Fruit fly (Drosophila melanogaster) whole organism, embryonic: Measurements from ENCODE around the gene qm.

Source experiments
- Adf1 ChIP-seq: fragments of 200-800 bp; sonication (Bioruptor generic); IDR thresholded peaks from 2 replicates; pipeline ENCODE4 v1.3.6; 2022; ENCODE audit warnings: missing biosample characterization, missing genetic modification characterization
- Atf3 ChIP-seq: fragments of 200-800 bp; sonication (Bioruptor generic); optimal IDR thresholded peaks from 3 replicates; lab custom pipeline; 2016; ENCODE audit warnings: missing biosample characterization, missing genetic modification characterization
- Bteb2 ChIP-seq: fragments of 200-800 bp; sonication (Bioruptor generic); optimal IDR thresholded peaks from 2 replicates; lab custom pipeline; 2016; ENCODE audit warnings: missing biosample characterization, missing genetic modification characterization
- CG1024 ChIP-seq: fragments of 200-800 bp; sonication (Bioruptor generic); IDR thresholded peaks from 2 replicates; pipeline ENCODE4 v1.3.6; 2022; ENCODE audit warnings: missing biosample characterization, missing genetic modification characterization
- CG12769 ChIP-seq: fragments of 200-800 bp; sonication (Bioruptor generic); optimal IDR thresholded peaks from 2 replicates; lab custom pipeline; 2019; ENCODE audit warnings: missing biosample characterization, mild to moderate bottlenecking, missing genetic modification characterization, moderate library complexity
- CG13775 ChIP-seq: fragments of 200-800 bp; sonication (Bioruptor generic); optimal IDR thresholded peaks from 3 replicates; lab custom pipeline; 2017; ENCODE audit warnings: missing biosample characterization, mild to moderate bottlenecking, missing genetic modification characterization
- CG14441 ChIP-seq: fragments of 200-800 bp; sonication (Bioruptor generic); IDR thresholded peaks from 2 replicates; pipeline ENCODE4 v1.3.6; 2022; ENCODE audit warnings: missing biosample characterization, missing genetic modification characterization
- CG15601 ChIP-seq: fragments of 200-800 bp; sonication (Bioruptor generic); optimal IDR thresholded peaks from 3 replicates; lab custom pipeline; 2019; ENCODE audit warnings: missing biosample characterization, mild to moderate bottlenecking, missing genetic modification characterization, moderate library complexity
- CG2202 ChIP-seq: fragments of 200-800 bp; sonication (Bioruptor generic); optimal IDR thresholded peaks from 2 replicates; lab custom pipeline; 2018; ENCODE audit warnings: missing biosample characterization, mild to moderate bottlenecking, missing genetic modification characterization
- CG2889 ChIP-seq: fragments of 200-800 bp; sonication (Bioruptor generic); IDR thresholded peaks from 3 replicates; pipeline ENCODE4 v1.3.6; 2022; ENCODE audit warnings: missing biosample characterization, missing genetic modification characterization
- CG32532 ChIP-seq: fragments of 200-800 bp; sonication (Bioruptor generic); IDR thresholded peaks from 2 replicates; pipeline ENCODE4 v1.3.6; 2022; ENCODE audit warnings: missing biosample characterization, missing genetic modification characterization
- CG33213 ChIP-seq: fragments of 200-800 bp; sonication (Bioruptor generic); optimal IDR thresholded peaks from 3 replicates; lab custom pipeline; 2016; ENCODE audit warnings: missing biosample characterization, missing genetic modification characterization
- CG3995 ChIP-seq: fragments of 200-800 bp; sonication (Bioruptor generic); optimal IDR thresholded peaks from 3 replicates; lab custom pipeline; 2016; ENCODE audit warnings: missing biosample characterization, missing genetic modification characterization
- CG4328 ChIP-seq: fragments of 200-800 bp; sonication (Bioruptor generic); optimal IDR thresholded peaks from 3 replicates; lab custom pipeline; 2017; ENCODE audit warnings: missing biosample characterization, missing genetic modification reagents, missing genetic modification characterization
- CG4424 ChIP-seq: fragments of 200-800 bp; sonication (Bioruptor generic); optimal IDR thresholded peaks from 3 replicates; lab custom pipeline; 2016; ENCODE audit warnings: missing biosample characterization, missing genetic modification characterization
- CG7745 ChIP-seq: fragments of 200-800 bp; sonication (Bioruptor generic); optimal IDR thresholded peaks from 2 replicates; lab custom pipeline; 2018; ENCODE audit warnings: missing biosample characterization, mild to moderate bottlenecking, missing genetic modification characterization, moderate library complexity
- CG8388 ChIP-seq: fragments of 200-800 bp; sonication (Bioruptor generic); optimal IDR thresholded peaks from 2 replicates; lab custom pipeline; 2019; ENCODE audit warnings: missing biosample characterization, mild to moderate bottlenecking, missing genetic modification characterization, moderate library complexity
- CoRest ChIP-seq: fragments of 200-800 bp; sonication (Bioruptor generic); optimal IDR thresholded peaks from 3 replicates; lab custom pipeline; 2018; ENCODE audit warnings: missing biosample characterization, mild to moderate bottlenecking, missing genetic modification characterization, moderate library complexity
- Dip3 ChIP-seq: fragments of 200-800 bp; sonication (Bioruptor generic); optimal IDR thresholded peaks from 3 replicates; lab custom pipeline; 2016; ENCODE audit warnings: missing biosample characterization, missing genetic modification characterization
- Eip74EF ChIP-seq, 2 experiments: fragments of 200-800 bp in 1 of 2; fragments of >200 bp in 1 of 2; sonication (Bioruptor generic) in 1 of 2; optimal IDR thresholded peaks; 2 replicates each; lab custom pipeline; 2017 to 2019; ENCODE audit warnings: missing biosample characterization in 2 of 2, missing genetic modification characterization in 2 of 2, mild to moderate bottlenecking in 1 of 2, moderate library complexity in 1 of 2
- Ets65A ChIP-seq: fragments of 200-800 bp; sonication (Bioruptor generic); peaks from one replicate; lab custom pipeline; 2016; ENCODE audit warnings: missing biosample characterization, missing genetic modification characterization
- HmgD ChIP-seq: fragments of 200-800 bp; sonication (Bioruptor generic); optimal IDR thresholded peaks from 3 replicates; lab custom pipeline; 2016; ENCODE audit warnings: missing biosample characterization, missing genetic modification characterization
- Mes4 ChIP-seq: fragments of 200-800 bp; sonication (Bioruptor generic); optimal IDR thresholded peaks from 2 replicates; lab custom pipeline; 2016; ENCODE audit warnings: missing biosample characterization, missing genetic modification characterization
- NC2α ChIP-seq: fragments of 200-800 bp; sonication (Bioruptor generic); optimal IDR thresholded peaks from 2 replicates; lab custom pipeline; 2016; ENCODE audit warnings: missing biosample characterization, missing genetic modification characterization
- NFAT ChIP-seq: fragments of 200-800 bp; sonication (Bioruptor generic); IDR thresholded peaks from 2 replicates; pipeline ENCODE4 v1.3.6; 2022; ENCODE audit warnings: missing biosample characterization, missing genetic modification characterization
- NK7.1 ChIP-seq: fragments of 200-800 bp; sonication (Bioruptor generic); optimal IDR thresholded peaks from 3 replicates; lab custom pipeline; 2016; ENCODE audit warnings: missing biosample characterization, missing genetic modification characterization
- Opbp ChIP-seq: fragments of 200-800 bp; sonication (Bioruptor generic); IDR thresholded peaks from 3 replicates; pipeline ENCODE4 v1.3.6; 2022; ENCODE audit warnings: missing biosample characterization, missing genetic modification characterization; ENCODE audit not compliant: partially characterized antibody
- PHDP ChIP-seq: fragments of 200-800 bp; sonication (Bioruptor generic); optimal IDR thresholded peaks from 3 replicates; lab custom pipeline; 2018; ENCODE audit warnings: missing biosample characterization, mild to moderate bottlenecking, missing genetic modification characterization, moderate library complexity
- Rx ChIP-seq: fragments of 200-800 bp; sonication (Bioruptor generic); IDR thresholded peaks from 2 replicates; pipeline ENCODE4 v1.3.6; 2022; ENCODE audit warnings: missing biosample characterization, missing genetic modification characterization
- Sox102F ChIP-seq: fragments of 200-800 bp; sonication (Bioruptor generic); optimal IDR thresholded peaks from 2 replicates; lab custom pipeline; 2018; ENCODE audit warnings: missing biosample characterization, mild to moderate bottlenecking, missing genetic modification characterization, moderate library complexity
- Trl ChIP-seq, 3 experiments: fragments of >200 bp in 2 of 3; fragments of 200-800 bp in 1 of 3; sonication (Bioruptor generic) in 1 of 3; optimal IDR thresholded peaks; 2 replicates in 1 of 3; 3 replicates in 2 of 3; lab custom pipeline; 2016 to 2017; ENCODE audit warnings: missing biosample characterization in 1 of 3, missing genetic modification characterization in 1 of 3
- ara ChIP-seq: fragments of 200-800 bp; sonication (Bioruptor generic); IDR thresholded peaks from 2 replicates; pipeline ENCODE4 v1.3.6; 2022; ENCODE audit warnings: missing biosample characterization, missing genetic modification characterization
- bcd ChIP-seq: fragments of 200-800 bp; sonication (Bioruptor generic); optimal IDR thresholded peaks from 2 replicates; lab custom pipeline; 2017; ENCODE audit warnings: missing biosample characterization, mild to moderate bottlenecking, missing genetic modification characterization
- crc ChIP-seq: fragments of 200-800 bp; sonication (Bioruptor generic); optimal IDR thresholded peaks from 2 replicates; lab custom pipeline; 2016; ENCODE audit warnings: missing biosample characterization, missing genetic modification characterization
- ems ChIP-seq: fragments of 200-800 bp; sonication (Bioruptor generic); optimal IDR thresholded peaks from 3 replicates; lab custom pipeline; 2016; ENCODE audit warnings: missing biosample characterization, missing genetic modification characterization
- ewg ChIP-seq: fragments of 200-800 bp; sonication (Bioruptor generic); optimal IDR thresholded peaks from 3 replicates; lab custom pipeline; 2017; ENCODE audit warnings: mild to moderate bottlenecking, missing biosample characterization, missing genetic modification reagents, missing genetic modification characterization
- ind ChIP-seq: fragments of 200-800 bp; sonication (Bioruptor generic); optimal IDR thresholded peaks from 3 replicates; lab custom pipeline; 2016; ENCODE audit warnings: missing biosample characterization, missing genetic modification characterization
- kay ChIP-seq: fragments of 200-800 bp; sonication (Bioruptor generic); optimal IDR thresholded peaks from 2 replicates; lab custom pipeline; 2016; ENCODE audit warnings: missing biosample characterization, missing genetic modification characterization
- lov ChIP-seq, 2 experiments: fragments of 200-800 bp in 1 of 2; fragments of >200 bp in 1 of 2; sonication (Bioruptor generic) in 1 of 2; IDR thresholded peaks in 1 of 2; optimal IDR thresholded peaks in 1 of 2; 2 replicates in 1 of 2; 3 replicates in 1 of 2; pipeline versions ENCODE4 v1.3.6 to Lab custom; 2017 to 2022; ENCODE audit warnings: missing biosample characterization in 1 of 2, missing genetic modification characterization in 1 of 2
- luna ChIP-seq: fragments of 200-800 bp; sonication (Bioruptor generic); optimal IDR thresholded peaks from 2 replicates; lab custom pipeline; 2016; ENCODE audit warnings: missing biosample characterization, missing genetic modification characterization
- nerfin-2 ChIP-seq: fragments of 200-800 bp; sonication (Bioruptor generic); IDR thresholded peaks from 2 replicates; pipeline ENCODE4 v1.3.6; 2022; ENCODE audit warnings: missing biosample characterization, missing genetic modification characterization; ENCODE audit not compliant: partially characterized antibody
- nom ChIP-seq: fragments of 200-800 bp; sonication (Bioruptor generic); optimal IDR thresholded peaks from 2 replicates; lab custom pipeline; 2017; ENCODE audit warnings: missing biosample characterization, missing genetic modification characterization, mild to moderate bottlenecking, moderate library complexity, missing genetic modification reagents
- pan ChIP-seq, 4 experiments: fragments of >200 bp in 3 of 4; fragments of 200-800 bp in 1 of 4; sonication (Bioruptor generic) in 1 of 4; optimal IDR thresholded peaks in 3 of 4; IDR thresholded peaks in 1 of 4; 2 replicates each; pipeline versions ENCODE4 v1.3.6 to Lab custom; 2017 to 2022; ENCODE audit warnings: missing biosample characterization in 2 of 4, missing genetic modification characterization in 2 of 4, mixed read lengths in 1 of 4
- pnt ChIP-seq: fragments of 200-800 bp; sonication (Bioruptor generic); optimal IDR thresholded peaks from 3 replicates; lab custom pipeline; 2016; ENCODE audit warnings: missing biosample characterization, missing genetic modification characterization
- salm ChIP-seq: fragments of 200-800 bp; sonication (Bioruptor generic); optimal IDR thresholded peaks from 2 replicates; lab custom pipeline; 2018; ENCODE audit warnings: missing biosample characterization, mild to moderate bottlenecking, missing genetic modification characterization
- sens-2 ChIP-seq: fragments of 200-800 bp; sonication (Bioruptor generic); IDR thresholded peaks from 2 replicates; pipeline ENCODE4 v1.3.6; 2022; ENCODE audit warnings: missing biosample characterization, missing genetic modification characterization
- sisA ChIP-seq: fragments of 200-800 bp; sonication (Bioruptor generic); IDR thresholded peaks from 2 replicates; pipeline ENCODE4 v1.3.6; 2022; ENCODE audit warnings: missing biosample characterization, missing genetic modification characterization
- vfl ChIP-seq: fragments of 200-800 bp; sonication (Bioruptor generic); optimal IDR thresholded peaks from 2 replicates; lab custom pipeline; 2016; ENCODE audit warnings: missing biosample characterization, missing genetic modification characterization
- zf30C ChIP-seq: fragments of 200-800 bp; sonication (Bioruptor generic); optimal IDR thresholded peaks from 3 replicates; lab custom pipeline; 2018; ENCODE audit warnings: missing biosample characterization, mild to moderate bottlenecking, missing genetic modification characterization

The qm gene

DNA sequence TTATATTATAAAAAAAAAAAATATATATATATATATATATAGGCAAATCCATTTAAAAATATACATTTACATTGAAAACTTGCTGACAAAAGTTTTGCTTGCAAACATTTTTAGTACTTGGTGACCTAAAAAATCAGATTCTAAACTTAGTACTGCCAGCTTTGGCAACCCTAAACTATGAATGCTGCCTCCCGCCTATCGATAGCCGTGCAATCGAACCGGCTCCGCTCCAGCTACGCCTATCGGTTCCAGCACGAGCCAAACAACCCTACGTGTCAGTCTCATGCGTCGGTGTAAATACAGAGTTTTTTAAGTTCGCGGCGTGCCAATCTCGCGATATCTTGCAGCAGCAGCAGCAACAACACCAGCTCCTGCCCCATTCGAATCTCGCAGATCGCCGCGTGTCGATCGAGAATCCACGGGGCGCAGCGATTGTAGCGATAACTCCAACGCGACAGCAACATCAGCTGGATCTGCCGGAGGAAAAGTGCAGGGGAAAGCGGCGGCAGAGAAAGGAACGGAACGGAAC lies 12.3 kb downstream of the qm start, which contains the start of gene Sec63 (continued):
- TF ChIP-seq lov (optimal IDR thresholded peaks at IDR 0.05; lab: Kevin White, UChicago) (no peak), lov (GFP tag; IDR thresholded peaks at IDR 0.05; lab: Robert Waterston, UW) (0 out of 3 replicates have a peak, but pooled peaks have one; percentile 54), CG4424 (GFP tag; lab: Kevin White, UChicago) (peak; percentile 45), CG12769 (no peak), CG14441 (GFP tag; lab: Robert Waterston, UW) (peak; percentile 64; the same call in 1 of the 2 replicates), CG33213 (GFP tag; lab: Kevin White, UChicago) (peak; percentile 74), sisA (GFP tag; lab: Robert Waterston, UW) (0 out of 2 replicates have a peak, but pooled peaks have one; percentile 27), sens-2 (GFP tag; lab: Robert Waterston, UW) (no peak), Rx (no peak), crc (no peak), Mes4 (GFP tag; lab: Kevin White, UChicago) (no peak), CG1024 (GFP tag; lab: Robert Waterston, UW) (no peak), pan (optimal IDR thresholded peaks at IDR 0.05; lab: Kevin White, UChicago) (no peak), pan (GFP tag; optimal IDR thresholded peaks at IDR 0.05 in 1 of 2, IDR thresholded peaks at IDR 0.05 in 1 of 2) (peak in 1 of 2 experiments; percentile 54), NK7.1 (no peak), Eip74EF (GFP tag; optimal IDR thresholded peaks at IDR 0.05; lab: Kevin White, UChicago) (no peak), CG2202 (no peak), Opbp (peak; percentile 88), salm (tag; lab: Kevin White, UChicago) (no peak), Trl (optimal IDR thresholded peaks at IDR 0.05; lab: Kevin White, UChicago) (no peak), Trl (GFP tag; optimal IDR thresholded peaks at IDR 0.05; lab: Kevin White, UChicago) (no peak), CG32532 (peak; percentile 61), Ets65A (GFP tag; lab: Kevin White, UChicago) (no peak), ewg (peak; percentile 44), CG3995 (peak; percentile 27), nerfin-2 (GFP tag; lab: Robert Waterston, UW) (peak; percentile 85), ara (GFP tag; lab: Robert Waterston, UW) (peak; percentile 25; the same call in 1 of the 2 replicates), CG4328 (no peak), CG8388 (GFP tag; lab: Kevin White, UChicago) (peak; percentile 49), vfl (peak; percentile 4), Sox102F (GFP tag; lab: Kevin White, UChicago) (no peak), NFAT (GFP tag; lab: Robert Waterston, UW) (peak; percentile 67), Bteb2 (GFP tag; lab: Kevin White, UChicago) (no peak), CG2889 (GFP tag; lab: Robert Waterston, UW) (no peak), pnt (GFP tag; lab: Kevin White, UChicago) (peak; percentile 34), CoRest (peak; percentile 34), NC2α (GFP tag; lab: Kevin White, UChicago) (no peak), luna (GFP tag; lab: Kevin White, UChicago) (peak; percentile 22), CG13775 (GFP tag; lab: Kevin White, UChicago) (peak; percentile 48), CG15601 (tag; lab: Kevin White, UChicago) (peak; percentile 50), nom (no peak), ems (GFP tag; lab: Kevin White, UChicago) (peak; percentile 24), HmgD (GFP tag; lab: Kevin White, UChicago) (peak; percentile 53), ind (GFP tag; lab: Kevin White, UChicago) (peak; percentile 35), bcd (peak; percentile 33), Dip3 (GFP tag; lab: Kevin White, UChicago) (peak; percentile 58), CG7745 (no peak), PHDP (tag; lab: Kevin White, UChicago) (no peak), kay (GFP tag; lab: Kevin White, UChicago) (no peak), zf30C (GFP tag; lab: Kevin White, UChicago) (peak; percentile 3), Atf3 (no peak), Adf1 (GFP tag; lab: Robert Waterston, UW) (0 out of 2 replicates have a peak, but pooled peaks have one; percentile 3)
